Worm (Caenorhabditis elegans) whole organism, dauer: Measurements from ENCODE around the gene Y52E8A.6.

Experiments used
- unc-62 ChIP-seq: sonication (generic microtip); optimal IDR thresholded peaks from 2 replicates; lab custom pipeline; 2017; ENCODE audit warnings: missing biosample characterization, missing genetic modification reagents, missing genetic modification characterization

The Y52E8A.6 gene

ce11 chrII:4320455-4320854 lies 686 bp upstream of the Y52E8A.6 start, which contains the start of gene Y52E8A.2:
Gene Y52E8A.2, plus strand, starts transcription at chrII:4320836.
- TF ChIP-seq unc-62 = no peak

- no peak for TF ChIP-seq unc-62
Observed at ce11 chrII:4316011-4316410, 3.8 kb downstream of the Y52E8A.6 start, which contains the start of gene srw-40. Gene srw-40, minus strand, starts transcription at chrII:4316111.

- TF ChIP-seq unc-62 = no peak
Observed at ce11 chrII:4312115-4312514, 7.7 kb downstream of the Y52E8A.6 start, which contains the start of gene plep-1. Gene plep-1, minus strand, starts transcription at chrII:4312215.

ce11 chrII:4306921-4307630 lies 12.7 kb downstream of the Y52E8A.6 start, which contains the start of gene Y52E8A.3:
Gene Y52E8A.3, minus strand, starts transcription at chrII:4306971.
- TF ChIP-seq unc-62 = no peak

- TF ChIP-seq unc-62 = no peak
Observed at ce11 chrII:4301307-4301706, 18.5 kb downstream of the Y52E8A.6 start, which contains the start of gene gtf-2F1. Gene gtf-2F1, plus strand, starts transcription at chrII:4301607.

- no peak for TF ChIP-seq unc-62
Observed at ce11 chrII:4299227-4299703, 20.5 kb downstream of the Y52E8A.6 start, which contains the start of gene sco-1. Gene sco-1, plus strand, starts transcription at chrII:4299653.

- TF ChIP-seq unc-62 = no peak
Observed at ce11 chrII:4297259-4297658, 22.5 kb downstream of the Y52E8A.6 start.

ce11 chrII:4294801-4295200 lies 25.0 kb downstream of the Y52E8A.6 start, which contains the start of gene rml-4:
Gene rml-4, plus strand, starts transcription at chrII:4295101.
- TF ChIP-seq unc-62 = no peak

ce11 chrII:4294189-4294588 lies 25.6 kb downstream of the Y52E8A.6 start:
- no peak for TF ChIP-seq unc-62

- TF ChIP-seq unc-62 = no peak
Observed at ce11 chrII:4293027-4293522, 26.7 kb downstream of the Y52E8A.6 start.

ce11 chrII:4291799-4292198 lies 28.0 kb downstream of the Y52E8A.6 start:
- TF ChIP-seq unc-62 = no peak

ce11 chrII:4288572-4288971 lies 31.2 kb downstream of the Y52E8A.6 start:
- TF ChIP-seq unc-62 = no peak

- TF ChIP-seq unc-62 = no peak
Observed at ce11 chrII:4288111-4288510, 31.7 kb downstream of the Y52E8A.6 start, which contains the start of gene C01F1.6. Gene C01F1.6, minus strand, starts transcription at chrII:4288211.

ce11 chrII:4286921-4287320 lies 32.8 kb downstream of the Y52E8A.6 start:
- TF ChIP-seq unc-62 = no peak

ce11 chrII:4284305-4285193 lies 35.2 kb downstream of the Y52E8A.6 start:
- no peak for TF ChIP-seq unc-62

ce11 chrII:4281743-4282142 lies 38.0 kb downstream of the Y52E8A.6 start, which contains the start of gene C01F1.5:
Gene C01F1.5, minus strand, starts transcription at chrII:4281845.
- TF ChIP-seq unc-62 = no peak

- TF ChIP-seq unc-62 = no peak
Observed at ce11 chrII:4277639-4278038, 42.1 kb downstream of the Y52E8A.6 start.
